Fruit fly (Drosophila melanogaster) whole organism, wandering third instar larva: ENCODE results near the gene Cpr65Ay.
"Not testable (repeated sequence)": the region's sequence is repeated elsewhere in the genome, so short reads cannot be mapped to it uniquely, and the experiment has no call there.

ENCODE experiments used
- Abd-B ChIP-seq: fragments of >200 bp; optimal IDR thresholded peaks from 2 replicates; lab custom pipeline; 2017; ENCODE audit warnings: missing biosample characterization, missing genetic modification characterization
- CG32264 ChIP-seq: fragments of 200-800 bp; sonication (Bioruptor generic); optimal IDR thresholded peaks from 2 replicates; lab custom pipeline; 2016; ENCODE audit warnings: missing biosample characterization, missing genetic modification characterization
- CG9705 ChIP-seq: fragments of 200-800 bp; sonication (Bioruptor generic); optimal IDR thresholded peaks from 2 replicates; lab custom pipeline; 2018; ENCODE audit warnings: missing biosample characterization, mild to moderate bottlenecking, missing genetic modification characterization
- Dfd ChIP-seq: fragments of >200 bp; optimal IDR thresholded peaks from 2 replicates; lab custom pipeline; 2017; ENCODE audit warnings: missing biosample characterization, missing genetic modification characterization
- Dif ChIP-seq: fragments of 200-275, 200-300 bp; sonication (Bioruptor generic); optimal IDR thresholded peaks from 2 replicates; lab custom pipeline; 2018; ENCODE audit warnings: missing biosample characterization, missing genetic modification characterization; ENCODE audit not compliant: partially characterized antibody
- HLH106 ChIP-seq: fragments of 200-800 bp; optimal IDR thresholded peaks from 3 replicates; lab custom pipeline; 2019; ENCODE audit warnings: missing biosample characterization, mild to moderate bottlenecking, missing genetic modification characterization, moderate library complexity
- Hnf4 ChIP-seq: fragments of 200-800 bp; sonication (Bioruptor generic); optimal IDR thresholded peaks from 2 replicates; lab custom pipeline; 2016; ENCODE audit warnings: missing biosample characterization, mild to moderate bottlenecking, missing genetic modification characterization
- Hr78 ChIP-seq: fragments of >200 bp; optimal IDR thresholded peaks from 2 replicates; lab custom pipeline; 2017; ENCODE audit warnings: missing biosample characterization, missing genetic modification characterization
- Hr83 ChIP-seq: fragments of 200-300 bp; sonication (Bioruptor generic); optimal IDR thresholded peaks from 2 replicates; lab custom pipeline; 2016; ENCODE audit warnings: missing biosample characterization, mild to moderate bottlenecking, missing genetic modification characterization, moderate library complexity; ENCODE audit not compliant: poor library complexity, severe bottlenecking
- Jra ChIP-seq: sonication (Bioruptor generic); optimal IDR thresholded peaks from 2 replicates; lab custom pipeline; 2016; ENCODE audit warnings: missing biosample characterization, missing genetic modification characterization
- Mio ChIP-seq: sonication (Bioruptor generic); optimal IDR thresholded peaks from 2 replicates; lab custom pipeline; 2016; ENCODE audit warnings: missing biosample characterization, missing genetic modification characterization
- Rel ChIP-seq, 2 experiments: fragments of 200-800 bp; sonication (Bioruptor generic) in 1 of 2; optimal IDR thresholded peaks; 2 replicates in 1 of 2; 3 replicates in 1 of 2; lab custom pipeline; 2016 to 2019; ENCODE audit warnings: mild to moderate bottlenecking in 2 of 2, missing biosample characterization in 2 of 2, missing genetic modification characterization in 2 of 2, moderate library complexity in 1 of 2
- Sp1 ChIP-seq: fragments of 200-800 bp; sonication (Bioruptor generic); optimal IDR thresholded peaks from 3 replicates; lab custom pipeline; 2019; ENCODE audit warnings: missing biosample characterization, mild to moderate bottlenecking, missing genetic modification characterization, moderate library complexity
- Vsx2 ChIP-seq: fragments of 200-300, 225-300 bp; sonication (Bioruptor generic); optimal IDR thresholded peaks from 2 replicates; lab custom pipeline; 2018; ENCODE audit warnings: missing biosample characterization, missing genetic modification characterization; ENCODE audit not compliant: partially characterized antibody
- br ChIP-seq: fragments of 200-800 bp; sonication (Bioruptor generic); optimal IDR thresholded peaks from 2 replicates; lab custom pipeline; 2016; ENCODE audit warnings: missing biosample characterization, missing genetic modification characterization
- dl ChIP-seq, 2 experiments: fragments of 175-275, 200-275 bp in 1 of 2; fragments of 200-275 bp in 1 of 2; sonication (Bioruptor generic); optimal IDR thresholded peaks; lab custom pipeline; 2018; ENCODE audit warnings: mild to moderate bottlenecking in 2 of 2, missing biosample characterization in 2 of 2, missing genetic modification characterization in 2 of 2, moderate library complexity in 2 of 2; ENCODE audit not compliant: partially characterized antibody in 2 of 2, insufficient read depth in 1 of 2
- dmrt93B ChIP-seq: fragments of 200-800 bp; sonication (Bioruptor generic); optimal IDR thresholded peaks from 2 replicates; lab custom pipeline; 2018; ENCODE audit warnings: missing biosample characterization, mild to moderate bottlenecking, missing genetic modification characterization
- dsf ChIP-seq: sonication (Bioruptor generic); optimal IDR thresholded peaks from 2 replicates; lab custom pipeline; 2016; ENCODE audit warnings: missing biosample characterization, missing genetic modification characterization, borderline replicate concordance
- fru ChIP-seq: fragments of 200-800 bp; sonication (Bioruptor generic); optimal IDR thresholded peaks from 3 replicates; lab custom pipeline; 2016; ENCODE audit warnings: missing biosample characterization, mild to moderate bottlenecking, missing genetic modification characterization
- lola ChIP-seq: fragments of >200 bp; optimal IDR thresholded peaks from 2 replicates; lab custom pipeline; 2017; ENCODE audit warnings: missing biosample characterization, missing genetic modification characterization
- pan ChIP-seq: fragments of >200 bp; optimal IDR thresholded peaks from 2 replicates; lab custom pipeline; 2017
- psq ChIP-seq: fragments of 200-800 bp; sonication (Bioruptor generic); optimal IDR thresholded peaks from 3 replicates; lab custom pipeline; 2017; ENCODE audit warnings: missing biosample characterization, mild to moderate bottlenecking, missing genetic modification characterization, moderate library complexity
- rgr ChIP-seq: fragments of 200-800 bp; sonication (Bioruptor generic); optimal IDR thresholded peaks from 3 replicates; lab custom pipeline; 2016; ENCODE audit warnings: missing biosample characterization, mild to moderate bottlenecking, missing genetic modification characterization
- sv ChIP-seq: fragments of 200-800 bp; sonication (Bioruptor generic); optimal IDR thresholded peaks from 3 replicates; lab custom pipeline; 2016; ENCODE audit warnings: missing biosample characterization, missing genetic modification characterization
- usp ChIP-seq: fragments of >200 bp; optimal IDR thresholded peaks from 2 replicates; lab custom pipeline; 2017; ENCODE audit warnings: missing biosample characterization, missing genetic modification characterization

Cpr65Ay gene

DNA sequence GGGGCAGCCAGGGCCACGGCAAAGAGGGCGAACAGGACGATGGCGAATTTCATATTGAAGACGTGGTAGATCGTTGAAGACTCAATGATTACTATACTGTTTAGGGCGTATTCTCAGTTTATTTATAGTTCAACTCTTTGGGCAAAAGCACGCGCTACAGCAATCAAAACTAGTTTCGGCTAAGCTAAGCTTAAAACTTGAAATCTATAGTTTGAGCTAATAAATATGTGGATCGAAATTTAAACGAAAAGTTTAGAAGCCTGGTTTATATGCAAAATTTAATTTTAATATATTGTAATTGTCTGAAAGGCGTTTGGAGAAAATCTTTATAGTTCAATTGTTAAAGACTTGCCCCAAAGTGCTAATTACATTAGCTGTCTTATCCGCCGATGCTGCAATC, 10.5 kb downstream of the Cpr65Ay start, which contains the start of gene Cpr65Ax1:
TSS of gene Cpr65Ax1 (minus strand) at position 101 of the 400 bp plus-strand sequence.
- not testable (repeated sequence) for TF ChIP-seq CG32264; Vsx2 (GFP tag; lab: Kevin White, UChicago); Jra (GFP tag; lab: Kevin White, UChicago)

- TF ChIP-seq Abd-B; usp (GFP tag; lab: Kevin White, UChicago); fru (GFP tag; lab: Kevin White, UChicago): not testable (repeated sequence)
Measured at dm6 chr3L:6146374-6146773, 12.1 kb downstream of the Cpr65Ay start, which contains the start of gene Lcp65Ab2. Gene Lcp65Ab2, plus strand, starts transcription at chr3L:6146674.

DNA sequence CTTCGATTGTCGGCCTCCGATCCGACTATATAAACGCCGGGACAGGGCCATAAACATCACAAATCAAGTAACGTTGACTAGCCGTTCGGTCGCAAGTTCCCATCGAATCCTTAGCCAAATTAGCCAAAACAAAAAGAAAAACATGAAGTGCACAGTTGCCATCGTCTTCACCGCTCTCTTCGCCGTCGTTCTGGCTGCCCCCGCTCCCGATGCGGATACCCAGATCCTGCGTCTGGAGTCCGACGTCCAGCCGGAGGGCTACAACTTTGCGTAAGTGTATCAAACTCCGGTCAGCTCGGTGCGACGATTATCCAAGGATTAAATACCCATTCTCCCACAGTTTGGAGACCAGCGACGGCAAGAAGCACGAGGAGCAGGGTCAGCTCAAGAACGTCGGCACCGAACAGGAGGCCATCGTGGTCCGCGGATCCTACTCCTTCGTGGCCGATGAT, 13.6 kb downstream of the Cpr65Ay start, which contains the start of gene Lcp65Ac:
TSS of gene Lcp65Ac (plus strand) at position 51 of the 452 bp plus-strand sequence.
- TF ChIP-seq Hnf4 (no peak), Vsx2 (GFP tag; lab: Kevin White, UChicago) (no peak), br (GFP tag; lab: Kevin White, UChicago) (no peak), usp (GFP tag; lab: Kevin White, UChicago) (no peak), Mio (GFP tag; lab: Kevin White, UChicago) (no peak), Abd-B (no peak), psq (GFP tag; lab: Kevin White, UChicago) (no peak), dl (GFP tag; optimal IDR thresholded peaks at IDR 0.05; lab: Kevin White, UChicago; ENCODE audit: insufficient read depth in 1 of 2, partially characterized antibody in 2 of 2) (no peak), dsf (GFP tag; lab: Kevin White, UChicago) (no peak), Rel (GFP tag; optimal IDR thresholded peaks at IDR 0.05; lab: Kevin White, UChicago) (no peak), Rel (tag; optimal IDR thresholded peaks at IDR 0.05; lab: Kevin White, UChicago) (no peak), pan (lab: Kevin White, UChicago) (no peak)

DNA sequence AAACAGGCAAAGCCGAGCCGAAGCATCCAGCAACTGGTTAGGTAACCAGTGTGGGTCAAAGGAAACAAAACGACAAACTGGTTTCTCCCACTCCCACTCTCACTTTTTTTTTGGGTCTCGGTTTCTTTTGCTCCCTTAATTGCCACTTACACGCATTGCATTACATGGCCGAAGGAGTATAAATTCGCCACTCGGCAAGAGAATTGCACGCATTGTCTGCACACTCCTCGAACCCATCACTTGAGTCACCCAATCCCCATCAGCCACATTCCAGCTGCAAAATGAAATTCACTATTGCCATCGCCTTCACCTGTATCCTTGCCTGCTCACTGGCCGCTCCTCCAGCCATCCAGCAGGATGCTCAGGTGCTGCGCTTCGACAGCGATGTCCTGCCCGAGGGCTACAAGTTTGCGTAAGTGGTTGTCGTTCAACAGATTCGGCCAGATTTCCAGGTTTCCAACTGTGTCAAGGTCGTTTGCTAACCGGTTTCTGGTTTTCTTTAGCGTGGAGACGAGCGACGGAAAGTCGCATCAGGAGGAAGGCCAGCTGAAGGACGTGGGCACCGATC, 15.2 kb downstream of the Cpr65Ay start, which contains the start of gene Lcp65Ad:
TSS of gene Lcp65Ad (plus strand) at position 208 of the 568 bp plus-strand sequence.
- TF ChIP-seq Hr83 (GFP tag; lab: Kevin White, UChicago), result no peak
- TF ChIP-seq psq (GFP tag; lab: Kevin White, UChicago), result no peak
- TF ChIP-seq HLH106 (tag; lab: Kevin White, UChicago), result no peak
- TF ChIP-seq Hr78 (GFP tag; lab: Kevin White, UChicago), result no peak
- TF ChIP-seq lola (GFP tag; lab: Kevin White, UChicago), result no peak
- TF ChIP-seq CG9705 (GFP tag; lab: Kevin White, UChicago), result no peak
- no peak for TF ChIP-seq Jra (GFP tag; lab: Kevin White, UChicago)
- TF ChIP-seq rgr (GFP tag; lab: Kevin White, UChicago), result no peak
- TF ChIP-seq, all 38 proteins: peak for 0

dm6 chr3L:6142313-6142712, 16.1 kb downstream of the Cpr65Ay start, which contains the start of gene Cpr65Aw:
Gene Cpr65Aw, minus strand, starts transcription at chr3L:6142413.
- no peak for TF ChIP-seq Vsx2 (GFP tag; lab: Kevin White, UChicago)
- no peak for TF ChIP-seq Dfd (GFP tag; lab: Kevin White, UChicago)
- TF ChIP-seq fru (GFP tag; lab: Kevin White, UChicago), result no peak

dm6 chr3L:6141538-6141937, 16.9 kb downstream of the Cpr65Ay start:
- TF ChIP-seq Sp1 (GFP tag; lab: Kevin White, UChicago) (no peak), dmrt93B (GFP tag; lab: Kevin White, UChicago) (no peak), lola (GFP tag; lab: Kevin White, UChicago) (no peak), fru (GFP tag; lab: Kevin White, UChicago) (no peak), Rel (GFP tag; optimal IDR thresholded peaks at IDR 0.05; lab: Kevin White, UChicago) (no peak), Rel (tag; optimal IDR thresholded peaks at IDR 0.05; lab: Kevin White, UChicago) (no peak), pan (lab: Kevin White, UChicago) (no peak), Dfd (GFP tag; lab: Kevin White, UChicago) (no peak), Hr83 (GFP tag; lab: Kevin White, UChicago) (no peak), Vsx2 (GFP tag; lab: Kevin White, UChicago) (peak; percentile 63), psq (GFP tag; lab: Kevin White, UChicago) (no peak), Jra (GFP tag; lab: Kevin White, UChicago) (no peak), Dif (GFP tag; lab: Kevin White, UChicago) (peak; percentile 15), CG9705 (GFP tag; lab: Kevin White, UChicago) (no peak), sv (no peak)
- TF ChIP-seq, all 38 proteins: peak for 2
